Fruit fly (Drosophila melanogaster) whole organism, adult: Measurements from ENCODE around the gene CG9395.
A peak's percentile ranks its signal among the peaks of the same experiment; 100 is the strongest.

Experiments
- CG11617 ChIP-seq: fragments of 200-800 bp; sonication (Bioruptor generic); optimal IDR thresholded peaks from 2 replicates; lab custom pipeline; 2017; ENCODE audit warnings: mild to moderate bottlenecking, missing biosample characterization, missing genetic modification reagents, missing genetic modification characterization
- CG14711 ChIP-seq: fragments of 200-800 bp; sonication (Bioruptor generic); optimal IDR thresholded peaks from 2 replicates; lab custom pipeline; 2018; ENCODE audit warnings: missing biosample characterization, mild to moderate bottlenecking, missing genetic modification characterization, moderate library complexity
- CG1620 ChIP-seq: fragments of 200-800 bp; sonication (Bioruptor generic); optimal IDR thresholded peaks from 2 replicates; lab custom pipeline; 2016; ENCODE audit warnings: missing biosample characterization, missing genetic modification characterization
- CG33017 ChIP-seq: fragments of 200-800 bp; sonication (Bioruptor generic); optimal IDR thresholded peaks from 2 replicates; lab custom pipeline; 2018; ENCODE audit warnings: missing biosample characterization, mild to moderate bottlenecking, missing genetic modification characterization, moderate library complexity
- CG5204 ChIP-seq: fragments of 200-800 bp; sonication (Bioruptor generic); optimal IDR thresholded peaks from 2 replicates; lab custom pipeline; 2016; ENCODE audit warnings: missing biosample characterization, missing genetic modification characterization
- CG7045 ChIP-seq: fragments of 200-800 bp; sonication (Bioruptor generic); optimal IDR thresholded peaks from 2 replicates; lab custom pipeline; 2017; ENCODE audit warnings: missing biosample characterization, mild to moderate bottlenecking, missing genetic modification characterization
- Clk ChIP-seq: fragments of 200-800 bp; sonication (Bioruptor generic); optimal IDR thresholded peaks from 2 replicates; lab custom pipeline; 2017; ENCODE audit warnings: missing biosample characterization, missing genetic modification characterization
- Crg-1 ChIP-seq: fragments of 200-800 bp; sonication (Bioruptor generic); optimal IDR thresholded peaks from 2 replicates; lab custom pipeline; 2016; ENCODE audit warnings: missing biosample characterization, missing genetic modification characterization
- Mnt ChIP-seq: fragments of 200-800 bp; sonication (Bioruptor generic); optimal IDR thresholded peaks from 2 replicates; lab custom pipeline; 2016; ENCODE audit warnings: missing biosample characterization, mild to moderate bottlenecking, missing genetic modification characterization
- cic ChIP-seq: fragments of 200-800 bp; sonication (Bioruptor generic); optimal IDR thresholded peaks from 2 replicates; lab custom pipeline; 2017; ENCODE audit warnings: missing biosample characterization, mild to moderate bottlenecking, missing genetic modification characterization, moderate library complexity
- cnc ChIP-seq, 2 experiments: fragments of >200 bp; optimal IDR thresholded peaks; 2 replicates each; lab custom pipeline; 2017
- ovo ChIP-seq: fragments of 200-800 bp; sonication (Bioruptor generic); optimal IDR thresholded peaks from 2 replicates; lab custom pipeline; 2016; ENCODE audit warnings: missing biosample characterization, missing genetic modification characterization

DNA sequence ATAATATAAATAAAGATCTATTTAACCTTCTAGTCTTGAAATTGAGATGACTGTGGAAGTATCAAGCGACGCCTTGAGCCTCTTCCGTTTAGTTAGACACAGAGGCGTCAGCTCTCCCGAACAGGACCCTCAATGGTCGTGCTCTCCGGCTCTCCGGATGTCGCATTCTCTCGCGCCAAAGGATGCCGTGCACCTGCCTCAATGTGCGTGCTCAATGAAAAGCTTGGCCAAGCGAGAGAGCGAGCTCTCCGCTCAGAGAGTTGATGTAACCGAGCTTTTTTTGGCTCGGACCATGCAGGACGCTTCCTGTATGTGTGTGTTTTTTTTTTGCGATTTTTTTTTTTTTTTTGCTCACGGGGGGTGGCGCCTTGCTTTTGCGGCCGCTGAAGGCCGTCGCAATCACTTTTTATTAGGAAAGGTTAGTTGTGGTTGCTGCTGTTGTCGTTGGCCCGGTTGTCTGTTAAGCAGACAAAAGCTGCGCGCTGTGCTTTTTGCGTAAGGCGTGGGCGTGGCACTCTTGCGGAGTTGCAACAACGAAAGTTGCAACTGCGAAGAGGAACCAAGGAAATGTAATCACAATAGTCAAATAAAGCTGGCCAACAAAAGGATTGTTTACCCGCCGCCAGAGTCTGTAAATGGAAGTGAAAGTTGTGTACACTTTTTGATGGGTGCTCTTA lies 22.9 kb downstream of the CG9395 start:
- TF ChIP-seq cnc (optimal IDR thresholded peaks at IDR 0.05; lab: Kevin White, UChicago) = no peak
- TF ChIP-seq CG7045 = no peak
- no peak for TF ChIP-seq ovo (GFP tag; lab: Kevin White, UChicago)
- TF ChIP-seq CG5204 (GFP tag; lab: Kevin White, UChicago) = no peak
- TF ChIP-seq Clk (GFP tag; lab: Kevin White, UChicago) = no peak
- no peak for TF ChIP-seq CG14711 (tag; lab: Kevin White, UChicago)
- no peak for TF ChIP-seq cic (GFP tag; lab: Kevin White, UChicago)
- no peak for TF ChIP-seq Mnt (GFP tag; lab: Kevin White, UChicago)
- TF ChIP-seq CG1620 (GFP tag; lab: Kevin White, UChicago) = no peak
- peak; percentile 17 for TF ChIP-seq CG33017
- TF ChIP-seq Crg-1 (GFP tag; lab: Kevin White, UChicago) = no peak
- no peak for TF ChIP-seq CG11617 (GFP tag; lab: Kevin White, UChicago)
